Worm (Caenorhabditis elegans): ENCODE data around the gene lys-8.

Gene lys-8

ce11 chrII:5544145-5544515, 41.8 kb upstream of the lys-8 start (continued):
- TF ChIP-seq lag-1 (GFP tag; IDR thresholded peaks at IDR 0.05) (no peak), snpc-4 (GFP tag; optimal IDR thresholded peaks at IDR 0.05) (peak; percentile 93), snpc-4 (tag; optimal IDR thresholded peaks at IDR 0.05) (peak; percentile 98 to 99 (median 98)), fkh-3 (tag; optimal IDR thresholded peaks at IDR 0.05) (no peak), attf-3 (GFP tag; conservative IDR thresholded peaks at IDR 0.05) (peak; percentile 49), Y79H2A.3 (GFP tag; conservative IDR thresholded peaks at IDR 0.05) (no peak), ztf-22 (GFP tag; optimal IDR thresholded peaks at IDR 0.05) (peak; percentile 50), B0019.2 (GFP tag; conservative IDR thresholded peaks at IDR 0.05) (no peak), snpc-1.1 (tag; optimal IDR thresholded peaks at IDR 0.05; ENCODE audit: insufficient read depth) (peak; percentile 82), pha-4 (tag; optimal IDR thresholded peaks at IDR 0.05) (peak; percentile 92), madf-6 (GFP tag; IDR thresholded peaks at IDR 0.05) (peak; percentile 30; the same call in 1 of the 2 replicates), F22D6.2 (tag; optimal IDR thresholded peaks at IDR 0.05) (peak; percentile 32), tbp1 (GFP tag; optimal IDR thresholded peaks at IDR 0.05) (peak; percentile 74), hsf-1 (GFP tag; IDR thresholded peaks at IDR 0.05) (peak; percentile 11; the same call in 1 of the 2 replicates), repo-1 (tag; optimal IDR thresholded peaks at IDR 0.05) (no peak), snpc-3.4 (tag; optimal IDR thresholded peaks at IDR 0.05) (no peak), B0336.3 (GFP tag; IDR thresholded peaks at IDR 0.05) (peak; percentile 54; the same call in 1 of the 2 replicates), ceh-40 (GFP tag; IDR thresholded peaks at IDR 0.05) (no peak), nfya-1 (tag; optimal IDR thresholded peaks at IDR 0.05; ENCODE audit: borderline replicate concordance, insufficient read depth) (no peak), C06A6.2 (GFP tag; conservative IDR thresholded peaks at IDR 0.05) (peak; percentile 78), lin-40 (tag; optimal IDR thresholded peaks at IDR 0.05) (no peak), Y95B8A.8 (GFP tag; IDR thresholded peaks at IDR 0.05) (no peak), atf-7 (tag; optimal IDR thresholded peaks at IDR 0.05) (no peak), mcd-1 (GFP tag; IDR thresholded peaks at IDR 0.05) (peak; percentile 61), chd-7 (tag; optimal IDR thresholded peaks at IDR 0.05) (no peak), attf-6 (GFP tag; IDR thresholded peaks at IDR 0.05) (peak; percentile 98), Y53G8AR.9 (GFP tag; conservative IDR thresholded peaks at IDR 0.05) (peak; percentile 37), F23B12.7 (tag; optimal IDR thresholded peaks at IDR 0.05; ENCODE audit: insufficient read depth) (peak; percentile 25), unc-62 (GFP tag; optimal IDR thresholded peaks at IDR 0.05) (no peak), cebp-1 (GFP tag; IDR thresholded peaks at IDR 0.05) (peak; percentile 64), cebp-1 (tag; optimal IDR thresholded peaks at IDR 0.05) (peak; percentile 60), nhr-80 (tag; optimal IDR thresholded peaks at IDR 0.05) (peak; percentile 11), egl-18 (GFP tag; IDR thresholded peaks at IDR 0.05) (0 out of 2 replicates have a peak, but pooled peaks have one; percentile 9), egl-44 (GFP tag; IDR thresholded peaks at IDR 0.05) (peak; percentile 62; the same call in 1 of the 2 replicates), ets-4 (GFP tag; optimal IDR thresholded peaks at IDR 0.05) (peak; percentile 33), pbrm-1 (GFP tag; IDR thresholded peaks at IDR 0.05) (peak; percentile 93), K12H6.12 (tag; optimal IDR thresholded peaks at IDR 0.05) (no peak), Y67H2A.10 (GFP tag; conservative IDR thresholded peaks at IDR 0.05) (no peak; the same call in 1 of the 2 replicates), bed-1 (GFP tag; IDR thresholded peaks at IDR 0.05) (no peak), tbx-9 (tag; optimal IDR thresholded peaks at IDR 0.05; ENCODE audit: borderline replicate concordance) (no peak), T26A5.8 (tag; optimal IDR thresholded peaks at IDR 0.05) (no peak), ama-1 (optimal IDR thresholded peaks at IDR 0.05) (peak; percentile 98), ama-1 (GFP tag; optimal IDR thresholded peaks at IDR 0.05) (no peak), B0035.1 (tag; optimal IDR thresholded peaks at IDR 0.05) (no peak), F57A8.1 (GFP tag; optimal IDR thresholded peaks at IDR 0.05) (no peak)
